Worm (Caenorhabditis elegans): ENCODE measurements around the gene athp-3.

athp-3 gene

ce11 chrIV:17045691-17046090, 2.5 kb downstream of the athp-3 start, which contains the start of gene clec-195:
Gene clec-195 (minus strand): TSS chrIV:17045791.
- TF ChIP-seq hlh-6 (tag; optimal IDR thresholded peaks at IDR 0.05) (no peak), tbx-7 (tag; optimal IDR thresholded peaks at IDR 0.05) (no peak), F13H6.1 (tag; optimal IDR thresholded peaks at IDR 0.05) (no peak), mec-3 (tag; optimal IDR thresholded peaks at IDR 0.05; ENCODE audit: borderline replicate concordance) (no peak), gmeb-2 (tag; optimal IDR thresholded peaks at IDR 0.05) (no peak), unc-86 (tag; optimal IDR thresholded peaks at IDR 0.05) (no peak), ttx-3 (tag; optimal IDR thresholded peaks at IDR 0.05) (no peak), madf-2 (tag; optimal IDR thresholded peaks at IDR 0.05) (no peak), ceh-9 (tag; optimal IDR thresholded peaks at IDR 0.05) (no peak), ceh-30 (tag; optimal IDR thresholded peaks at IDR 0.05) (no peak), K02D7.2 (tag; optimal IDR thresholded peaks at IDR 0.05) (no peak), elt-4 (tag; optimal IDR thresholded peaks at IDR 0.05) (no peak), ref-2 (tag; optimal IDR thresholded peaks at IDR 0.05) (no peak), ceh-24 (tag; optimal IDR thresholded peaks at IDR 0.05) (no peak), ceh-45 (GFP tag; IDR thresholded peaks at IDR 0.05) (no peak), C08G9.2 (tag; optimal IDR thresholded peaks at IDR 0.05) (no peak), rnt-1 (tag; optimal IDR thresholded peaks at IDR 0.05) (no peak), hlh-30 (tag; optimal IDR thresholded peaks at IDR 0.05; ENCODE audit: insufficient read depth) (no peak), ceh-22 (tag; optimal IDR thresholded peaks at IDR 0.05) (no peak)

- TF ChIP-seq elt-4 (tag; optimal IDR thresholded peaks at IDR 0.05), result no peak
- TF ChIP-seq K02D7.2 (tag; optimal IDR thresholded peaks at IDR 0.05), result no peak
- no peak for TF ChIP-seq hlh-15 (tag; optimal IDR thresholded peaks at IDR 0.05)
- no peak for TF ChIP-seq ztf-16 (tag; optimal IDR thresholded peaks at IDR 0.05)
- TF ChIP-seq sdc-2 (tag; optimal IDR thresholded peaks at IDR 0.05), result no peak
- TF ChIP-seq pros-1 (tag; optimal IDR thresholded peaks at IDR 0.05), result no peak
- no peak for TF ChIP-seq nhr-232 (tag; optimal IDR thresholded peaks at IDR 0.05)
These were observed 7.5 kb downstream of the athp-3 start, which contains the start of gene Y116A8C.20 for ce11 chrIV:17040618-17041017. Gene Y116A8C.20 (plus strand): TSS chrIV:17040918.

ce11 chrIV:17039545-17039944, 8.6 kb downstream of the athp-3 start, which contains the start of gene Y116A8C.19:
Gene Y116A8C.19 (minus strand): TSS chrIV:17039645.
- TF ChIP-seq unc-42 (tag; optimal IDR thresholded peaks at IDR 0.05) (no peak), che-1 (tag; optimal IDR thresholded peaks at IDR 0.05) (no peak), ceh-19 (GFP tag; optimal IDR thresholded peaks at IDR 0.05) (no peak), rnt-1 (tag; optimal IDR thresholded peaks at IDR 0.05) (no peak)

ce11 chrIV:17030494-17030893, 17.7 kb downstream of the athp-3 start, which contains the start of gene nhr-229:
Gene nhr-229 (minus strand): TSS chrIV:17030594.
- TF ChIP-seq ceh-34 (tag; optimal IDR thresholded peaks at IDR 0.05) (no peak), lim-6 (tag; optimal IDR thresholded peaks at IDR 0.05) (no peak), ceh-22 (tag; optimal IDR thresholded peaks at IDR 0.05) (no peak), C38D4.7 (GFP tag; optimal IDR thresholded peaks at IDR 0.05) (no peak), ceh-30 (tag; optimal IDR thresholded peaks at IDR 0.05) (no peak), tbx-2 (tag; optimal IDR thresholded peaks at IDR 0.05) (no peak), ceh-6 (GFP tag; optimal IDR thresholded peaks at IDR 0.05) (no peak)

ce11 chrIV:17026568-17026967, 21.6 kb downstream of the athp-3 start:
- no peak for TF ChIP-seq K09A11.1 (tag; optimal IDR thresholded peaks at IDR 0.05; ENCODE audit: insufficient read depth)
- TF ChIP-seq unc-86 (tag; optimal IDR thresholded peaks at IDR 0.05), result no peak
- no peak for TF ChIP-seq syd-9 (tag; optimal IDR thresholded peaks at IDR 0.05)
- no peak for TF ChIP-seq ceh-31 (tag; optimal IDR thresholded peaks at IDR 0.05)
- TF ChIP-seq hlh-6 (tag; optimal IDR thresholded peaks at IDR 0.05), result no peak
- no peak for TF ChIP-seq K02D7.2 (tag; optimal IDR thresholded peaks at IDR 0.05)
- TF ChIP-seq zip-5 (tag; optimal IDR thresholded peaks at IDR 0.05), result no peak
- TF ChIP-seq ceh-30 (tag; optimal IDR thresholded peaks at IDR 0.05), result no peak
- no peak for TF ChIP-seq odd-2 (tag; optimal IDR thresholded peaks at IDR 0.05)
- no peak for TF ChIP-seq fkh-6 (tag; optimal IDR thresholded peaks at IDR 0.05)
- TF ChIP-seq fax-1 (tag; optimal IDR thresholded peaks at IDR 0.05), result no peak
- no peak for TF ChIP-seq elt-4 (tag; optimal IDR thresholded peaks at IDR 0.05)
- TF ChIP-seq dve-1 (tag; optimal IDR thresholded peaks at IDR 0.05), result no peak
- no peak for TF ChIP-seq ceh-2 (tag; optimal IDR thresholded peaks at IDR 0.05)
- no peak for TF ChIP-seq sox-2 (GFP tag; IDR thresholded peaks at IDR 0.05)
- no peak for TF ChIP-seq ceh-24 (tag; optimal IDR thresholded peaks at IDR 0.05)
- TF ChIP-seq sox-4 (tag; optimal IDR thresholded peaks at IDR 0.05), result no peak
- TF ChIP-seq ceh-34 (tag; optimal IDR thresholded peaks at IDR 0.05), result no peak
- no peak for TF ChIP-seq mec-3 (tag; optimal IDR thresholded peaks at IDR 0.05; ENCODE audit: borderline replicate concordance)
- TF ChIP-seq elt-2 (tag; optimal IDR thresholded peaks at IDR 0.05), result no peak

Measured in whole organism, late embryonic.